Worm (Caenorhabditis elegans) whole organism, young adult: ENCODE results near the gene col-75.

ENCODE experiments used
- B0019.2 ChIP-seq: fragments of 200-800 bp; sonication (Bioruptor generic); conservative IDR thresholded peaks from 2 replicates; pipeline ENCODE4 v1.3.6; 2022; ENCODE audit warnings: missing genetic modification reagents, missing genetic modification characterization, missing compliant biosample characterization
- C06A6.2 ChIP-seq: fragments of 200-800 bp; sonication (Bioruptor generic); conservative IDR thresholded peaks from 2 replicates; pipeline ENCODE4 v1.3.6; 2022; ENCODE audit warnings: missing genetic modification characterization, missing compliant biosample characterization
- F10E7.11 ChIP-seq: sonication (generic microtip); optimal IDR thresholded peaks from 2 replicates; lab custom pipeline; 2017; ENCODE audit warnings: mild to moderate bottlenecking, missing genetic modification characterization, moderate library complexity, missing compliant biosample characterization
- F23B12.7 ChIP-seq: sonication (generic microtip); optimal IDR thresholded peaks from 2 replicates; lab custom pipeline; 2017; ENCODE audit warnings: missing genetic modification characterization, mild to moderate bottlenecking, missing compliant biosample characterization, antibody characterized with exemption, moderate library complexity; ENCODE audit not compliant: insufficient read depth
- bed-2 ChIP-seq: fragments of 200-800 bp; sonication (Bioruptor generic); IDR thresholded peaks from 2 replicates; pipeline ENCODE4 v1.3.6; 2022; ENCODE audit warnings: missing genetic modification reagents, missing genetic modification characterization, missing compliant biosample characterization
- ceh-58 ChIP-seq: fragments of 200-800 bp; sonication (Bioruptor generic); IDR thresholded peaks from 2 replicates; pipeline ENCODE4 v1.3.6; 2022; ENCODE audit warnings: missing genetic modification characterization, missing compliant biosample characterization
- hlh-26 ChIP-seq: fragments of 200-800 bp; sonication (Bioruptor generic); conservative IDR thresholded peaks from 2 replicates; pipeline ENCODE4 v1.3.6; 2022; ENCODE audit warnings: missing genetic modification reagents, missing genetic modification characterization, missing compliant biosample characterization
- lin-35 ChIP-seq, 3 experiments: fragments of 150-350 bp in 2 of 3; sonication (generic microtip) in 1 of 3; optimal IDR thresholded peaks; 2 replicates each; lab custom pipeline; 2014 to 2018; ENCODE audit warnings: missing biosample characterization in 3 of 3, missing genetic modification characterization in 3 of 3, missing genetic modification reagents in 3 of 3
- nfya-1 ChIP-seq: sonication (generic microtip); optimal IDR thresholded peaks from 2 replicates; lab custom pipeline; 2017; ENCODE audit warnings: antibody characterized with exemption, missing compliant biosample characterization, missing genetic modification characterization, borderline replicate concordance; ENCODE audit not compliant: insufficient read depth
- snpc-4 ChIP-seq, 5 experiments: fragments of 150-350 bp in 1 of 5; sonication (generic microtip) in 4 of 5; optimal IDR thresholded peaks; 2 replicates each; lab custom pipeline; 2014 to 2018; ENCODE audit warnings: missing genetic modification characterization in 5 of 5, missing biosample characterization in 3 of 5, antibody characterized with exemption in 2 of 5, mild to moderate bottlenecking in 2 of 5, missing compliant biosample characterization in 2 of 5, missing genotype in 2 of 5, moderate library complexity in 2 of 5, missing genetic modification reagents in 1 of 5
- unc-62 ChIP-seq: fragments of 150-350 bp; optimal IDR thresholded peaks from 2 replicates; lab custom pipeline; 2014; ENCODE audit warnings: missing biosample characterization, missing genetic modification reagents, missing genetic modification characterization

- TF ChIP-seq F10E7.11 (tag; lab: Kevin White, UChicago) (no peak), hlh-26 (GFP tag; lab: Robert Waterston, UW) (no peak), unc-62 (no peak), lin-35 (GFP tag; optimal IDR thresholded peaks at IDR 0.05; lab: Kevin White, UChicago) (no peak), B0019.2 (GFP tag; lab: Robert Waterston, UW) (no peak), snpc-4 (GFP tag; optimal IDR thresholded peaks at IDR 0.05; lab: Kevin White, UChicago) (no peak), snpc-4 (tag; optimal IDR thresholded peaks at IDR 0.05; lab: Kevin White, UChicago) (no peak), F23B12.7 (no peak), nfya-1 (tag; lab: Kevin White, UChicago) (no peak), ceh-58 (no peak), C06A6.2 (no peak), bed-2 (GFP tag; lab: Robert Waterston, UW) (no peak)
Measured at ce11 chrII:6448189-6448588, 22.1 kb downstream of the col-75 start.
